Worm (Caenorhabditis elegans) whole organism, early embryonic: ENCODE data around the gene ceh-10.

ENCODE experiments used
- B0310.2 ChIP-seq: sonication (generic microtip); optimal IDR thresholded peaks from 2 replicates; lab custom pipeline; 2016; ENCODE audit warnings: mild to moderate bottlenecking, missing genetic modification characterization, missing compliant biosample characterization
- F13C5.2 ChIP-seq: sonication (generic microtip); optimal IDR thresholded peaks from 2 replicates; lab custom pipeline; 2017; ENCODE audit warnings: mild to moderate bottlenecking, missing genetic modification characterization, inconsistent platforms, missing compliant biosample characterization
- aly-1 ChIP-seq: sonication (generic microtip); optimal IDR thresholded peaks from 2 replicates; lab custom pipeline; 2016; ENCODE audit warnings: missing genetic modification characterization, missing compliant biosample characterization
- ama-1 ChIP-seq: fragments of 150-350 bp; optimal IDR thresholded peaks from 2 replicates; lab custom pipeline; 2014
- ceh-36 ChIP-seq: sonication (generic microtip); optimal IDR thresholded peaks from 2 replicates; lab custom pipeline; 2016; ENCODE audit warnings: missing genetic modification characterization, inconsistent platforms, missing compliant biosample characterization
- ets-7 ChIP-seq: sonication (generic microtip); optimal IDR thresholded peaks from 2 replicates; lab custom pipeline; 2016; ENCODE audit warnings: missing genotype, missing genetic modification characterization, missing compliant biosample characterization
- flt-1 ChIP-seq: fragments of 200-800 bp; sonication (Bioruptor generic); IDR thresholded peaks from 2 replicates; pipeline ENCODE4 v1.3.6; 2022; ENCODE audit warnings: missing genetic modification characterization, missing compliant biosample characterization
- hmbx-1 ChIP-seq: sonication (generic microtip); optimal IDR thresholded peaks from 2 replicates; lab custom pipeline; 2016; ENCODE audit warnings: mild to moderate bottlenecking, missing genetic modification characterization, missing compliant biosample characterization
- hnd-1 ChIP-seq: sonication (generic microtip); optimal IDR thresholded peaks from 2 replicates; lab custom pipeline; 2016; ENCODE audit warnings: missing genetic modification characterization, missing compliant biosample characterization
- scrt-1 ChIP-seq: fragments of 200-800 bp; sonication (Bioruptor generic); IDR thresholded peaks from 2 replicates; pipeline ENCODE4 v1.3.6; 2022; ENCODE audit warnings: missing genetic modification characterization, missing compliant biosample characterization
- sea-1 ChIP-seq: fragments of 200-800 bp; sonication (Bioruptor generic); conservative IDR thresholded peaks from 2 replicates; pipeline ENCODE4 v1.3.6; 2022; ENCODE audit warnings: missing genetic modification characterization, missing compliant biosample characterization
- tra-4 ChIP-seq: sonication (generic microtip); optimal IDR thresholded peaks from 2 replicates; lab custom pipeline; 2017; ENCODE audit warnings: missing genetic modification characterization, missing compliant biosample characterization

DNA sequence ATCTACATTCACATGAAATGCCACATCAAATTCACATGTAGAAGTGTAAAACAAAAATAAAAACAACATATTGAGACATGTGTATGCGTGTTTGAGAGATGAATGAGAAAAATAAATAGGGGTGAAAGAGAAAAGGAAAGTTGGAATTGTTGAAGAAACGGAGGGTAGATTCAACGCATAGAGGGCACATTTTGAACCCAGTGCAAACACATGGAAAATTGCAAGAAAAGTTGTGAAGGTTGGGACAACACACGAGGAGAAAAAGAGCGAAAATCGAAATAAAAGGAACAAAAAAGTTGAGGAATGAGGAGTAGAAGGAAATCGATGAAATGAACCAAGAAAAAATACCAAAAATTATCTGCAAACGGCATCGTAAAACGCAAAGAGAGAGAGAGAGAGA is 40.8 kb downstream of the ceh-10 start:
- TF ChIP-seq aly-1 (no peak), ceh-36 (tag; lab: Kevin White, UChicago) (no peak), ama-1 (lab: Kevin White, UChicago) (no peak), hnd-1 (no peak), sea-1 (GFP tag; lab: Robert Waterston, UW) (no peak), scrt-1 (no peak), B0310.2 (tag; lab: Kevin White, UChicago) (no peak), tra-4 (tag; lab: Kevin White, UChicago) (no peak), flt-1 (GFP tag; lab: Robert Waterston, UW) (no peak), ets-7 (tag; lab: Kevin White, UChicago) (no peak), F13C5.2 (tag; lab: Kevin White, UChicago) (no peak), hmbx-1 (no peak)
